Worm (Caenorhabditis elegans) whole organism, L4/young adult: ENCODE measurements around the gene zip-7.

ENCODE experiments used
- W03F9.2 ChIP-seq: fragments of 150-350 bp; optimal IDR thresholded peaks from 2 replicates; lab custom pipeline; 2014; ENCODE audit warnings: missing biosample characterization, missing genetic modification characterization
- dao-5 ChIP-seq: sonication (generic microtip); optimal IDR thresholded peaks from 2 replicates; lab custom pipeline; 2016; ENCODE audit warnings: missing genotype, missing genetic modification characterization, moderate library complexity, missing compliant biosample characterization
- him-1 ChIP-seq: sonication (generic microtip); optimal IDR thresholded peaks from 2 replicates; lab custom pipeline; 2016; ENCODE audit warnings: missing genotype, missing genetic modification reagents, missing genetic modification characterization, missing compliant biosample characterization

DNA sequence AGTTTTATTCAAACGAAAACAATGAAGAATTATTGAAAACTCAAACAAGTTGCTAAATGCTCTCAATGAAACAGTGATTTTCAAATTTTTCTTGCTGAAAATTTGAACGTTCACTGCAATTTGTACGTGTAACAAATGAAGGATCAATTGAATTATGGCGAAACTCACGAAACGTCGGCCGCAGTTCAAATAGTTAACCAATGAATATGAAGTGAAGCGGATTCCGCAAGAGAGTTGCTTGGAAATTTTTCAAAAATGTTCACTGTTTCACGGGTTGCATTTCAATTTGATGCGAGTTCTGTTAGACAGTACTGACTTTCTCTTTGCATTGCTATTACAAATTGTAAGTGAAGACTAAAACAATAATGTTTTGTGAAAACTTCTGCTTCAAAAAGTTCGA lies 29.4 kb upstream of the zip-7 start:
- TF ChIP-seq dao-5 (tag; lab: Kevin White, UChicago) (no peak), W03F9.2 (tag; lab: Kevin White, UChicago) (no peak), him-1 (tag; lab: Kevin White, UChicago) (no peak)
